Worm (Caenorhabditis elegans) whole organism, L4 larva: Measurements from ENCODE around the gene F35E8.2.

Source experiments
- F10B5.3 ChIP-seq: sonication (generic microtip); optimal IDR thresholded peaks from 2 replicates; lab custom pipeline; 2016; ENCODE audit warnings: mild to moderate bottlenecking, missing genetic modification characterization, missing compliant biosample characterization
- T26A8.4 ChIP-seq: fragments of 200-800 bp; sonication (Bioruptor generic); IDR thresholded peaks from 2 replicates; pipeline ENCODE4 v1.3.6; 2022; ENCODE audit warnings: missing genetic modification characterization, missing compliant biosample characterization
- Y105C5A.15 ChIP-seq: fragments of 200-800 bp; sonication (Bioruptor generic); IDR thresholded peaks from 2 replicates; pipeline ENCODE4 v1.3.6; 2022; ENCODE audit warnings: missing genetic modification characterization, missing compliant biosample characterization
- Y48G9A.11 ChIP-seq: fragments of 200-800 bp; sonication (Bioruptor generic); IDR thresholded peaks from 2 replicates; pipeline ENCODE4 v1.3.6; 2022; ENCODE audit warnings: missing genetic modification reagents, missing genetic modification characterization, missing compliant biosample characterization
- Y5F2A.4 ChIP-seq: fragments of 200-800 bp; sonication (Bioruptor generic); optimal IDR thresholded peaks from 2 replicates; lab custom pipeline; 2018; ENCODE audit warnings: mild to moderate bottlenecking, missing genetic modification characterization, missing compliant biosample characterization
- Y75B8A.6 ChIP-seq: fragments of 200-800 bp; sonication (Bioruptor generic); IDR thresholded peaks from 2 replicates; pipeline ENCODE4 v1.3.6; 2022; ENCODE audit warnings: missing genetic modification reagents, missing genetic modification characterization, missing compliant biosample characterization
- ama-1 ChIP-seq: fragments of 150-350 bp; optimal IDR thresholded peaks from 2 replicates; lab custom pipeline; 2014; ENCODE audit warnings: inconsistent platforms, mixed read lengths
- ceh-62 ChIP-seq: sonication (generic microtip); optimal IDR thresholded peaks from 2 replicates; lab custom pipeline; 2017; ENCODE audit warnings: missing biosample characterization, missing genetic modification characterization
- ctbp-1 ChIP-seq: fragments of 200-800 bp; sonication (Bioruptor generic); IDR thresholded peaks from 2 replicates; pipeline ENCODE4 v1.3.6; 2022; ENCODE audit warnings: missing genetic modification reagents, missing genetic modification characterization, missing compliant biosample characterization
- daf-16 ChIP-seq, 3 experiments: sonication (generic microtip); optimal IDR thresholded peaks; 2 replicates each; lab custom pipeline; 2016 to 2017; ENCODE audit warnings: missing genetic modification characterization in 3 of 3, missing genetic modification reagents in 3 of 3, mild to moderate bottlenecking in 2 of 3, missing compliant biosample characterization in 2 of 3, missing biosample characterization in 1 of 3, moderate library complexity in 1 of 3
- daf-19 ChIP-seq: fragments of 200-800 bp; sonication (Bioruptor generic); conservative IDR thresholded peaks from 2 replicates; pipeline ENCODE4 v1.3.6; 2022; ENCODE audit warnings: missing genetic modification characterization, missing compliant biosample characterization
- dmd-6 ChIP-seq: fragments of 200-800 bp; sonication (Bioruptor generic); IDR thresholded peaks from 2 replicates; pipeline ENCODE4 v1.3.6; 2022; ENCODE audit warnings: missing genetic modification reagents, missing genetic modification characterization, missing compliant biosample characterization
- duxl-1 ChIP-seq: sonication (generic microtip); optimal IDR thresholded peaks from 2 replicates; lab custom pipeline; 2016; ENCODE audit warnings: mild to moderate bottlenecking, missing genetic modification characterization, moderate library complexity, missing compliant biosample characterization; ENCODE audit not compliant: poor library complexity
- dve-1 ChIP-seq: sonication (generic microtip); optimal IDR thresholded peaks from 2 replicates; lab custom pipeline; 2017; ENCODE audit warnings: antibody characterized with exemption, mild to moderate bottlenecking, missing genetic modification characterization, missing compliant biosample characterization; ENCODE audit not compliant: insufficient read depth
- egl-27 ChIP-seq: sonication (generic microtip); optimal IDR thresholded peaks from 3 replicates; lab custom pipeline; 2017; ENCODE audit warnings: missing biosample characterization, missing genetic modification reagents, missing genetic modification characterization
- fkh-10 ChIP-seq: fragments of 150-350 bp; optimal IDR thresholded peaks from 2 replicates; lab custom pipeline; 2014; ENCODE audit warnings: missing biosample characterization, missing genetic modification reagents, missing genetic modification characterization
- fos-1 ChIP-seq: fragments of 150-350 bp; optimal IDR thresholded peaks from 2 replicates; lab custom pipeline; 2014; ENCODE audit warnings: missing biosample characterization, missing genetic modification characterization
- gei-8 ChIP-seq: fragments of 200-800 bp; sonication (Bioruptor generic); optimal IDR thresholded peaks from 2 replicates; lab custom pipeline; 2018; ENCODE audit warnings: mild to moderate bottlenecking, missing genetic modification characterization, missing compliant biosample characterization
- hlh-11 ChIP-seq: fragments of 200-800 bp; sonication (Bioruptor generic); optimal IDR thresholded peaks from 2 replicates; lab custom pipeline; 2018; ENCODE audit warnings: mild to moderate bottlenecking, missing genetic modification characterization, missing compliant biosample characterization
- hlh-30 ChIP-seq: sonication (generic microtip); optimal IDR thresholded peaks from 2 replicates; lab custom pipeline; 2017; ENCODE audit warnings: antibody characterized with exemption, mild to moderate bottlenecking, missing genetic modification characterization, missing compliant biosample characterization; ENCODE audit not compliant: insufficient read depth
- lin-1 ChIP-seq: fragments of 200-800 bp; sonication (Bioruptor generic); IDR thresholded peaks from 2 replicates; pipeline ENCODE4 v1.3.6; 2022; ENCODE audit warnings: missing genetic modification reagents, missing genetic modification characterization, missing compliant biosample characterization
- lin-29 ChIP-seq: fragments of 200-800 bp; sonication (Bioruptor generic); IDR thresholded peaks from 2 replicates; pipeline ENCODE4 v1.3.6; 2022; ENCODE audit warnings: missing genetic modification reagents, missing genetic modification characterization, missing compliant biosample characterization
- lin-38 ChIP-seq: fragments of 200-800 bp; sonication (Bioruptor generic); IDR thresholded peaks from 2 replicates; pipeline ENCODE4 v1.3.6; 2022; ENCODE audit warnings: missing genetic modification reagents, missing genetic modification characterization, missing compliant biosample characterization
- lin-39 ChIP-seq: fragments of 150-350 bp; optimal IDR thresholded peaks from 2 replicates; lab custom pipeline; 2014; ENCODE audit warnings: missing biosample characterization, missing genetic modification reagents, missing genetic modification characterization
- lsy-2 ChIP-seq, 2 experiments: fragments of 150-350 bp in 1 of 2; sonication (generic microtip) in 1 of 2; optimal IDR thresholded peaks; 2 replicates each; lab custom pipeline; 2014 to 2017; ENCODE audit warnings: missing biosample characterization in 2 of 2, missing genetic modification characterization in 2 of 2
- mdl-1 ChIP-seq, 2 experiments: fragments of 150-350 bp in 1 of 2; sonication (generic microtip) in 1 of 2; optimal IDR thresholded peaks; 2 replicates each; lab custom pipeline; 2014 to 2017; ENCODE audit warnings: missing biosample characterization in 2 of 2, missing genetic modification characterization in 2 of 2
- mdt-29 ChIP-seq: fragments of 200-800 bp; sonication (Bioruptor generic); IDR thresholded peaks from 2 replicates; pipeline ENCODE4 v1.3.6; 2022; ENCODE audit warnings: missing genetic modification reagents, missing genetic modification characterization, missing compliant biosample characterization
- mep-1 ChIP-seq: fragments of 150-350 bp; sonication (generic microtip); optimal IDR thresholded peaks from 3 replicates; lab custom pipeline; 2014; ENCODE audit warnings: missing biosample characterization, missing genetic modification characterization
- mes-2 ChIP-seq: sonication (generic microtip); optimal IDR thresholded peaks from 2 replicates; lab custom pipeline; 2016; ENCODE audit warnings: missing genotype, mild to moderate bottlenecking, missing genetic modification characterization, missing compliant biosample characterization; ENCODE audit not compliant: poor library complexity, severe bottlenecking
- nhr-102 ChIP-seq: sonication (generic microtip); optimal IDR thresholded peaks from 2 replicates; lab custom pipeline; 2016; ENCODE audit warnings: mild to moderate bottlenecking, missing genetic modification characterization, moderate library complexity, missing compliant biosample characterization
- nhr-111 ChIP-seq: fragments of 200-800 bp; sonication (Bioruptor generic); optimal IDR thresholded peaks from 2 replicates; lab custom pipeline; 2018; ENCODE audit warnings: mild to moderate bottlenecking, missing genetic modification characterization, missing compliant biosample characterization
- nhr-28 ChIP-seq: fragments of 150-350 bp; optimal IDR thresholded peaks from 2 replicates; lab custom pipeline; 2014; ENCODE audit warnings: missing biosample characterization, missing genetic modification characterization
- nhr-48 ChIP-seq: sonication (generic microtip); optimal IDR thresholded peaks from 2 replicates; lab custom pipeline; 2016; ENCODE audit warnings: mild to moderate bottlenecking, missing genetic modification characterization, missing compliant biosample characterization
- pqm-1 ChIP-seq: sonication (generic microtip); optimal IDR thresholded peaks from 2 replicates; lab custom pipeline; 2017; ENCODE audit warnings: missing biosample characterization, missing genetic modification characterization
- rbr-2 ChIP-seq: sonication (generic microtip); optimal IDR thresholded peaks from 2 replicates; lab custom pipeline; 2016; ENCODE audit warnings: missing genotype, missing genetic modification characterization, missing compliant biosample characterization
- tra-1 ChIP-seq: fragments of 200-800 bp; sonication (Bioruptor generic); IDR thresholded peaks from 2 replicates; pipeline ENCODE4 v1.3.6; 2022; ENCODE audit warnings: missing genetic modification reagents, missing genetic modification characterization, missing compliant biosample characterization
- unc-62 ChIP-seq, 3 experiments: fragments of 150-350 bp in 1 of 3; sonication (generic microtip); optimal IDR thresholded peaks in 2 of 3; peaks in 1 of 3; 1 replicate in 1 of 3; 2 replicates in 2 of 3; lab custom pipeline; 2014 to 2017; ENCODE audit warnings: missing biosample characterization in 3 of 3, missing genetic modification characterization in 3 of 3, missing genetic modification reagents in 3 of 3, missing genotype in 1 of 3
- zag-1 ChIP-seq: fragments of 150-350 bp; optimal IDR thresholded peaks from 2 replicates; lab custom pipeline; 2014; ENCODE audit warnings: missing biosample characterization, missing genetic modification characterization
- zfp-2 ChIP-seq: sonication (generic microtip); optimal IDR thresholded peaks from 2 replicates; lab custom pipeline; 2016; ENCODE audit warnings: mild to moderate bottlenecking, missing genetic modification characterization, missing compliant biosample characterization
- zfp-3 ChIP-seq: fragments of 200-800 bp; sonication (Bioruptor generic); conservative IDR thresholded peaks from 2 replicates; pipeline ENCODE4 v1.3.6; 2022; ENCODE audit warnings: missing genetic modification reagents, missing genetic modification characterization, missing compliant biosample characterization
- zip-11 ChIP-seq: fragments of 200-800 bp; sonication (Bioruptor generic); IDR thresholded peaks from 2 replicates; pipeline ENCODE4 v1.3.6; 2022; ENCODE audit warnings: missing genetic modification characterization, missing compliant biosample characterization
- ztf-11 ChIP-seq: fragments of 150-350 bp; optimal IDR thresholded peaks from 2 replicates; lab custom pipeline; 2014; ENCODE audit warnings: missing biosample characterization, missing genetic modification characterization
- ztf-7 ChIP-seq: fragments of 150-350 bp; optimal IDR thresholded peaks from 2 replicates; lab custom pipeline; 2014; ENCODE audit warnings: missing biosample characterization, missing genetic modification characterization

The F35E8.2 gene

DNA sequence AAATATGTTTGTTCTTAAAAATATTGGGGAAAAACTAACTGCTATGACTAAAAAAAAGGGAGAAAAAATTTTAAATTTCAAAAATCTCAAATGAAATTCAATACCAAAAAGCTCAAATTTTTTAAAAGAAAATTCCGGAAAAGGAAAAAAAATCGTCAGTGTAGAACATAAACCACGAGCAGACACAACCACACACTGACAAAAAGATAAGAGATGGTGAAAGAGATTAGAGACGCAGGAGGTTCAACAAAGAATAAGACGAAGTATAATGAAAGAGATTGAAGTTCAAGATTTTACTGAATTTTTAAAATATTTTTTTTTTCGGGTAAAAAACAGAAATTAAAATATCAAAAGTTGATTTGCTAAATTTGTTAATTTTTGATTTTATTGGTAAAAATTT, 25.4 kb upstream of the F35E8.2 start:
- no peak for TF ChIP-seq F10B5.3 (tag; lab: Kevin White, UChicago)
- no peak for TF ChIP-seq zfp-3 (GFP tag; lab: Robert Waterston, UW)
- TF ChIP-seq unc-62 (GFP tag; optimal IDR thresholded peaks at IDR 0.05 in 1 of 2; lab: Kevin White, UChicago): no peak
- no peak for TF ChIP-seq unc-62 (tag; optimal IDR thresholded peaks at IDR 0.05; lab: Kevin White, UChicago)
- TF ChIP-seq ztf-11 (tag; lab: Kevin White, UChicago): no peak
- TF ChIP-seq T26A8.4 (GFP tag; lab: Robert Waterston, UW): no peak
- TF ChIP-seq pqm-1: peak; percentile 59
- no peak for TF ChIP-seq ctbp-1 (GFP tag; lab: Robert Waterston, UW)
- TF ChIP-seq dmd-6 (GFP tag; lab: Robert Waterston, UW): peak; percentile 82
- TF ChIP-seq dve-1 (tag; lab: Kevin White, UChicago): peak; percentile 55
- TF ChIP-seq egl-27 (tag; lab: Kevin White, UChicago): no peak
- no peak for TF ChIP-seq zfp-2
- no peak for TF ChIP-seq daf-16 (GFP tag; optimal IDR thresholded peaks at IDR 0.05; lab: Kevin White, UChicago)
- TF ChIP-seq daf-16 (tag; optimal IDR thresholded peaks at IDR 0.05; lab: Kevin White, UChicago): peak; percentile 26
- TF ChIP-seq Y5F2A.4 (GFP tag; lab: Kevin White, UChicago): no peak
- no peak for TF ChIP-seq nhr-48 (tag; lab: Kevin White, UChicago)
- peak; percentile 40 for TF ChIP-seq hlh-30 (tag; lab: Kevin White, UChicago)
- no peak for TF ChIP-seq daf-19
- TF ChIP-seq gei-8 (GFP tag; lab: Kevin White, UChicago): no peak
- no peak for TF ChIP-seq mes-2 (tag; lab: Kevin White, UChicago)
- peak in 1 of 2 experiments; percentile 36 for TF ChIP-seq mdl-1 (tag; optimal IDR thresholded peaks at IDR 0.05; lab: Kevin White, UChicago)
- no peak for TF ChIP-seq Y105C5A.15
- no peak for TF ChIP-seq tra-1 (GFP tag; lab: Robert Waterston, UW)
- TF ChIP-seq nhr-111 (GFP tag; lab: Kevin White, UChicago): no peak
- no peak for TF ChIP-seq mdt-29
- no peak for TF ChIP-seq lin-29 (GFP tag; lab: Robert Waterston, UW)
- TF ChIP-seq hlh-11: peak; percentile 6
- TF ChIP-seq lin-39: no peak
- TF ChIP-seq zip-11 (GFP tag; lab: Robert Waterston, UW): no peak
- no peak for TF ChIP-seq Y48G9A.11 (GFP tag; lab: Robert Waterston, UW)
- TF ChIP-seq fkh-10: no peak
- no peak for TF ChIP-seq lin-38 (GFP tag; lab: Robert Waterston, UW)
- TF ChIP-seq Y75B8A.6: no peak
- no peak for TF ChIP-seq duxl-1 (tag; lab: Kevin White, UChicago)
- TF ChIP-seq nhr-28 (tag; lab: Kevin White, UChicago): peak; percentile 81
- TF ChIP-seq lsy-2 (tag; optimal IDR thresholded peaks at IDR 0.05; lab: Kevin White, UChicago): peak in 1 of 2 experiments; percentile 14
- no peak for TF ChIP-seq zag-1 (tag; lab: Kevin White, UChicago)
- TF ChIP-seq mep-1: peak; percentile 16
- TF ChIP-seq ztf-7 (tag; lab: Kevin White, UChicago): no peak
- no peak for TF ChIP-seq rbr-2 (tag; lab: Kevin White, UChicago)
- TF ChIP-seq lin-1 (GFP tag; lab: Robert Waterston, UW): no peak
- TF ChIP-seq nhr-102 (tag; lab: Kevin White, UChicago): no peak
- TF ChIP-seq ceh-62 (tag; lab: Kevin White, UChicago): no peak
- TF ChIP-seq ama-1 (lab: Kevin White, UChicago): no peak
- TF ChIP-seq fos-1 (tag; lab: Kevin White, UChicago): no peak
